Fruit fly (Drosophila melanogaster): Measurements from ENCODE around the gene PpV.

dm6 chrX:6376748-6377147 is 4.0 kb upstream of the PpV start:
- TF ChIP-seq CTCF (optimal IDR thresholded peaks at IDR 0.05), result no peak
- no peak for TF ChIP-seq CG8478 (optimal IDR thresholded peaks at IDR 0.05)
